Worm (Caenorhabditis elegans): ENCODE data around the gene srx-47.
A peak's percentile ranks its signal among the peaks of the same experiment; 100 is the strongest.

srx-47 gene

DNA sequence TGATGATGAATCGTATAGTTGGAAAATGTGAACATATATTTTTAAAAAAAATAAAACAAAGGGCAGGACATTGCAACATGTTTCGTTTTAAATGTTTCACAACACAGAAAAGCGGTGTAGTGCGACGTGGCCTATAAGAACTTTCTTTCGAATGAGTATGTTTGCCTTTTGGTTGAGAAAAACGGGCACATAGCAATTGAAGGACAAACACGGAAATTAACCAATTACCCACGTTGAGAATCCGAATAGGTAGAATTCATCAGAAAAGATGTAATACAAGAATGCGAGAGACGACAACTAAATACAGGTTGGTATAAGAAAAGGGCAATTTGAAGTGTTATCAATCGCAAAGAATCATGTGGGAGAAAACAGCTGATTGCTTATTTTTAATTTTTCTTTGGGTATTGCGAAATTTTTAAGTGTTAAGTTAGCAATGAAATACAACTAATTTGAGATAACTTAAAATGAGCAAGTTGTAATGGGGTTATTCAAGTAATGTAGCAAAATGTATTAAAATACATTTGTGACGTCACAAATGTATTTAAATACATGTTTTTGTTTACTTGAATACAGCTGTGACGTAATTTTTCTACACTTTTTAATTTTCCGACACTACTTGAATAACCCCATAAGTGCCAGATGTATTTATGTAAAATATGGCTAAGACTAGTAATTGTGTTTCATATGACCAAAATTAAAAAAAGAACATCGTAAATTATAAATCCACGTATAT is 16.3 kb upstream of the srx-47 start, which contains the start of gene acl-14:
Gene acl-14 (minus strand): TSS at position 316 of the 733 bp plus-strand sequence.
- no peak for TF ChIP-seq pqm-1 (tag; optimal IDR thresholded peaks at IDR 0.05)
- peak; percentile 20 for TF ChIP-seq elt-2 (tag; optimal IDR thresholded peaks at IDR 0.05)
- TF ChIP-seq nhr-43 (tag; optimal IDR thresholded peaks at IDR 0.05; ENCODE audit: poor library complexity, severe bottlenecking), result peak; percentile 26

DNA sequence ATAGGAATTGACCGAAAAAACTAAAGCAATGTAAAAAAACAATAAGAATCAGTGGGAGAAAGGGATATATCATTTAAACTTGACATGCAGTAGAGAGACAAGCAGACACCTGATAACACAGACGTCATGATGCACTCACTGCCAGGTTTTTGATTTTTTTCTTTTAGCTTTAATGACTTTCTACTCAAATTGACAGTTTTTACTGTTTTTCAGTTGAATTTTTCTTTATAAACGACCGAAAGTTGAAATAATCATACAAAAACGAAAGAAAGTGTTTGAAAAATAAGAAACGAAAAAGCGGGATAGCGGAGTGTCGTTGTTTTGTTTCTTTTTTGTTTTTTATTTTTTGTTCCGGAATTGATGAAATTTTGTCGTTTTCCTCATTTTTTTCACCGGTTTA is 15.6 kb upstream of the srx-47 start, which contains the start of gene ucp-4:
Gene ucp-4 (plus strand): TSS at position 83 of the 400 bp plus-strand sequence.
- TF ChIP-seq pha-4 (tag; optimal IDR thresholded peaks at IDR 0.05) (peak; percentile 25), fkh-10 (GFP tag; optimal IDR thresholded peaks at IDR 0.05) (no peak)

DNA sequence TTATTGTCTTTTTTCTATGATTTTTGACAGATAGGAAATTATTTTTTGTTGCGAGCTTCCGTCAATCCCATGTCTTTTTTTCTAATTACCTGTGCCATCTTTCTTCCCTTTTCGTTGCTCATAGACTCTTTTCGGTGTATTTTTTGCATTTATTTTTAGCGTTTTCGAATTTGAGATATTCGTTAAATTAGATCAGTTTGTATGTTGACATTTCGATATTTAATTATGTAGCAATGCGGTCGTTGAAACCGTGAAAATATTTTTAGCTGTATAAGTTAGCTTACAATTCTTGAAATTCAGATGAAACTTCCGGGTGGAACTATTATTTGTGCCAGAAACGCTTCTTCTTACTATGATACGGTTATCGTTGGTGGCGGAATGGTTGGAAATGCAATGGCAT is 13.3 kb upstream of the srx-47 start, which contains the start of gene coq-6:
Gene coq-6 (plus strand): TSS at position 301 of the 400 bp plus-strand sequence.
- TF ChIP-seq ceh-9 (tag; optimal IDR thresholded peaks at IDR 0.05) (no peak), ztf-11 (tag; optimal IDR thresholded peaks at IDR 0.05) (no peak), nhr-43 (tag; optimal IDR thresholded peaks at IDR 0.05; ENCODE audit: poor library complexity, severe bottlenecking) (no peak), fkh-2 (tag; optimal IDR thresholded peaks at IDR 0.05) (no peak), nhr-76 (tag; optimal IDR thresholded peaks at IDR 0.05) (no peak), R02D3.7 (tag; optimal IDR thresholded peaks at IDR 0.05) (no peak), ceh-28 (tag; optimal IDR thresholded peaks at IDR 0.05) (no peak), zag-1 (tag; optimal IDR thresholded peaks at IDR 0.05) (no peak), fkh-10 (GFP tag; optimal IDR thresholded peaks at IDR 0.05) (no peak), lsy-12 (tag; optimal IDR thresholded peaks at IDR 0.05) (no peak), ZK546.5 (tag; optimal IDR thresholded peaks at IDR 0.05) (no peak), lin-39 (tag; optimal IDR thresholded peaks at IDR 0.05) (no peak), nhr-25 (tag; optimal IDR thresholded peaks at IDR 0.05) (no peak)

DNA sequence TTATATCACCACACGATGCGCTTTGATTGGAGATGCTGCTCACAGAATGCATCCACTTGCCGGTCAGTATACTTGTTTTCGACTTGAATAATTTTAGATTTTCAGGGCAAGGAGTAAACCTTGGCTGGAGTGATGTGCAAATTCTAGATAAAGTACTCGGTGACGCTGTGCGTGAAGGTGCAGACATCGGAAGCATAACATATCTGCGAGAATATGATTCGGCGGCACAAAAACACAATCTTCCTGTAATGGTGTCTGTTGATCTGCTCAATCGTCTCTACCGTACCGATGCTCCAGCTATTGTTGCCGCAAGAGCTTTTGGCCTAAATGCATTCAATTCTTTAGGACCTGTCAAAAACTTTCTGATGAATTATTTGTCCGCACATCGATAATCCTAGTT is 11.3 kb upstream of the srx-47 start:
- TF ChIP-seq pha-4 (tag; optimal IDR thresholded peaks at IDR 0.05) (no peak), ama-1 (optimal IDR thresholded peaks at IDR 0.05) (peak; percentile 99), lsy-12 (tag; optimal IDR thresholded peaks at IDR 0.05) (peak; percentile 78), ceh-28 (tag; optimal IDR thresholded peaks at IDR 0.05) (no peak), nhr-25 (tag; optimal IDR thresholded peaks at IDR 0.05) (peak; percentile 45), lin-15B (tag; optimal IDR thresholded peaks at IDR 0.05) (no peak), nhr-77 (tag; optimal IDR thresholded peaks at IDR 0.05) (no peak), fos-1 (tag; optimal IDR thresholded peaks at IDR 0.05) (no peak), nhr-23 (tag; optimal IDR thresholded peaks at IDR 0.05) (peak; percentile 49), nhr-43 (tag; optimal IDR thresholded peaks at IDR 0.05; ENCODE audit: poor library complexity, severe bottlenecking) (peak; percentile 75), elt-2 (tag; optimal IDR thresholded peaks at IDR 0.05) (peak; percentile 43)

DNA sequence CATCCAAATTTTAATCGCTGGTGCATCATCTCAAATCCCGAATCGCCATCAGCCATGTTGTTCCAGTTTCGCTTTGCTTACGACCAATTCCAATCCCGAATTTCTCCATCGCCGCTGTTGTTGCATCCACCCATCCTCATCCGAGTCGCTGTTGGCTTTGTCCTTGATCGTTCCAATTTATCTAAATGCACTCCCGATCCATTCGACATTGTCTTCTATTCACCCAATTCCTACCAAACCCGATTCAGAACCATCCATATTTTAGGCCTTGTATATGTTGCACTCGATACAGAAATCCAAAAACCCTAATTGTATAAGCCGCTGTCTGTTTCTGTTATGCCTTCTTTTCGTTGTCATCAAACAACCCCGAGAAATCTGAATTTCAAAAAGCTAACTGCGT is 9.5 kb upstream of the srx-47 start:
- TF ChIP-seq unc-39 (tag; optimal IDR thresholded peaks at IDR 0.05), result no peak
- TF ChIP-seq elt-2 (tag; optimal IDR thresholded peaks at IDR 0.05), result peak; percentile 3
- TF ChIP-seq nhr-11 (tag; optimal IDR thresholded peaks at IDR 0.05), result no peak
- no peak for TF ChIP-seq hmg-11 (tag; optimal IDR thresholded peaks at IDR 0.05)
- TF ChIP-seq nhr-25 (tag; optimal IDR thresholded peaks at IDR 0.05), result peak; percentile 47
- TF ChIP-seq nhr-43 (tag; optimal IDR thresholded peaks at IDR 0.05; ENCODE audit: poor library complexity, severe bottlenecking), result peak; percentile 28
- no peak for TF ChIP-seq fkh-2 (tag; optimal IDR thresholded peaks at IDR 0.05)
- TF ChIP-seq nhr-237 (tag; optimal IDR thresholded peaks at IDR 0.05), result no peak
- TF ChIP-seq nhr-67 (tag; optimal IDR thresholded peaks at IDR 0.05), result no peak

DNA sequence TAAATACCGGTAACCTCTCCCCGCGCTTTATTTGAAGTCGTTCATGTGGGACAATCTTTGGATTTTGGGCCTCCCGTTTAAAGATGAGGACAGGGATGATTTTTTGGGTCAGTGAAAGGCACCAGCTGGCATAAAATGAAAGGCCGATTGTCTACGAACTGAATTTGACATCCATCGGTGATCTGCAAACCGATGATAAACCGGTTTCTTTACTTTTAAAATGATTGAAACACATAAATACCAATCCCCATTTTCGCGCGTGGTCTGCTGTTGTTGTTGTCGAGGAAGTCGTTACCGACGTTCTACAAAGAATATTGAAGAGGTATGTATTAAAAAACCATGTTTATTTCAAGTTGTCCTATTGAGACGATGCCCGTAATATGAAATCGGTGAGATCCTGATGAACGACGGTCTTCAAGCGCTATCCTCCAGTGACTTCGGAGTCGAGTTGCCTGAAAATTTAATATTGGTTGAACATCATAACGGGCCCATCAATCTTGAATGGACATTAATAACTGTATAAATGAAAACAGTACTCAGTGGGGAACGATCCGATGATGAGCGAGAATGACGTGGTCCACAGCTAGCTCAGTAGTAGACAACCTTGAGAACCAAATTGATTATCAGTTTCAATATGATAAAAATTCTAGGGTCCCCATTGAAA is 6.7 kb upstream of the srx-47 start:
- peak; percentile 34 for TF ChIP-seq lin-39 (tag; optimal IDR thresholded peaks at IDR 0.05)
- TF ChIP-seq fkh-10 (GFP tag; optimal IDR thresholded peaks at IDR 0.05), result no peak
- TF ChIP-seq nhr-76 (tag; optimal IDR thresholded peaks at IDR 0.05), result no peak
- no peak for TF ChIP-seq nhr-28 (tag; optimal IDR thresholded peaks at IDR 0.05)
- peak; percentile 17 for TF ChIP-seq pha-4 (tag; optimal IDR thresholded peaks at IDR 0.05)
- peak; percentile 42 for TF ChIP-seq ama-1 (optimal IDR thresholded peaks at IDR 0.05)
- TF ChIP-seq nhr-43 (tag; optimal IDR thresholded peaks at IDR 0.05; ENCODE audit: poor library complexity, severe bottlenecking), result peak; percentile 25
- no peak for TF ChIP-seq ceh-16 (tag; optimal IDR thresholded peaks at IDR 0.05)
- no peak for TF ChIP-seq mdl-1 (tag; optimal IDR thresholded peaks at IDR 0.05)
